Worm (Caenorhabditis elegans): ENCODE results near the gene eat-17.

ce11 chrX:16404815-16405214 is 11.8 kb downstream of the eat-17 start:
- TF ChIP-seq fkh-10 (GFP tag; optimal IDR thresholded peaks at IDR 0.05) (no peak), aha-1 (tag) (peak; percentile 33), skn-1 (tag; optimal IDR thresholded peaks at IDR 0.05) (no peak), jun-1 (tag; optimal IDR thresholded peaks at IDR 0.05) (no peak), madf-5 (GFP tag; IDR thresholded peaks at IDR 0.05) (no peak)
